Fruit fly (Drosophila melanogaster) whole organism, prepupa: ENCODE data around the gene Gr10b.

Source experiments
- CG10669 ChIP-seq: fragments of 200-800 bp; sonication (Bioruptor generic); optimal IDR thresholded peaks from 3 replicates; lab custom pipeline; 2018; ENCODE audit warnings: missing biosample characterization, mild to moderate bottlenecking, missing genetic modification characterization, moderate library complexity
- CG11294 ChIP-seq: fragments of 200-800 bp; sonication (Bioruptor generic); IDR thresholded peaks from 2 replicates; pipeline ENCODE4 v1.3.6; 2022; ENCODE audit warnings: missing biosample characterization, missing genetic modification characterization
- CG11762 ChIP-seq: fragments of 200-800 bp; sonication (Bioruptor generic); optimal IDR thresholded peaks from 3 replicates; lab custom pipeline; 2016; ENCODE audit warnings: missing biosample characterization, missing genetic modification characterization; ENCODE audit not compliant: insufficient read depth
- CG11902 ChIP-seq: fragments of 200-800 bp; sonication (Bioruptor generic); optimal IDR thresholded peaks from 3 replicates; lab custom pipeline; 2016; ENCODE audit warnings: missing biosample characterization, missing genetic modification characterization
- CG15336 ChIP-seq: fragments of 200-800 bp; sonication (Bioruptor generic); IDR thresholded peaks from 2 replicates; pipeline ENCODE4 v1.3.6; 2022; ENCODE audit warnings: missing biosample characterization, missing genetic modification characterization
- CG3032 ChIP-seq: fragments of 200-800 bp; optimal IDR thresholded peaks from 2 replicates; lab custom pipeline; 2019; ENCODE audit warnings: missing biosample characterization, mild to moderate bottlenecking, missing genetic modification characterization, moderate library complexity
- CG34406 ChIP-seq: fragments of 200-800 bp; sonication (Bioruptor generic); optimal IDR thresholded peaks from 3 replicates; lab custom pipeline; 2016; ENCODE audit warnings: missing biosample characterization, missing genetic modification characterization
- CG6163 ChIP-seq: fragments of 200-800 bp; sonication (Bioruptor generic); IDR thresholded peaks from 3 replicates; pipeline ENCODE4 v1.3.6; 2022; ENCODE audit warnings: missing biosample characterization, missing genetic modification characterization
- CG6792 ChIP-seq: fragments of 200-800 bp; sonication (Bioruptor generic); optimal IDR thresholded peaks from 3 replicates; lab custom pipeline; 2016; ENCODE audit warnings: missing biosample characterization, missing genetic modification characterization
- CG6854 ChIP-seq: fragments of 200-800 bp; sonication (Bioruptor generic); optimal IDR thresholded peaks from 2 replicates; lab custom pipeline; 2017; ENCODE audit warnings: missing biosample characterization, mild to moderate bottlenecking, missing genetic modification characterization
- CG8319 ChIP-seq: fragments of 200-800 bp; sonication (Bioruptor generic); optimal IDR thresholded peaks from 3 replicates; lab custom pipeline; 2016; ENCODE audit warnings: missing biosample characterization, missing genetic modification characterization
- CG8632 ChIP-seq: fragments of 200-800 bp; sonication (Bioruptor generic); optimal IDR thresholded peaks from 3 replicates; lab custom pipeline; 2016; ENCODE audit warnings: missing biosample characterization, missing genetic modification characterization
- CG9139 ChIP-seq: fragments of 200-800 bp; sonication (Bioruptor generic); optimal IDR thresholded peaks from 3 replicates; lab custom pipeline; 2017; ENCODE audit warnings: missing biosample characterization, mild to moderate bottlenecking, missing genetic modification characterization
- Eip75B ChIP-seq: fragments of 200-800 bp; sonication (Bioruptor generic); optimal IDR thresholded peaks from 3 replicates; lab custom pipeline; 2016; ENCODE audit warnings: missing biosample characterization, missing genetic modification characterization
- Eip78C ChIP-seq: fragments of 200-800 bp; sonication (Bioruptor generic); peaks from one replicate; lab custom pipeline; 2016; ENCODE audit warnings: missing biosample characterization, missing genetic modification characterization
- Eip93F ChIP-seq: fragments of 200-800 bp; sonication (Bioruptor generic); optimal IDR thresholded peaks from 2 replicates; lab custom pipeline; 2016; ENCODE audit warnings: missing biosample characterization, mild to moderate bottlenecking, missing genetic modification characterization
- Ets21C ChIP-seq: fragments of 200-800 bp; sonication (Bioruptor generic); optimal IDR thresholded peaks from 3 replicates; lab custom pipeline; 2016; ENCODE audit warnings: missing biosample characterization, missing genetic modification characterization
- Ets96B ChIP-seq: fragments of 200-800 bp; optimal IDR thresholded peaks from 2 replicates; lab custom pipeline; 2019; ENCODE audit warnings: missing biosample characterization, mild to moderate bottlenecking, missing genetic modification characterization, moderate library complexity
- Gug ChIP-seq: fragments of 200-800 bp; sonication (Bioruptor generic); IDR thresholded peaks from 2 replicates; pipeline ENCODE4 v1.3.6; 2022; ENCODE audit warnings: missing biosample characterization, missing genetic modification characterization
- Hr38 ChIP-seq: sonication (Bioruptor generic); optimal IDR thresholded peaks from 2 replicates; lab custom pipeline; 2016; ENCODE audit warnings: missing biosample characterization, missing genetic modification characterization
- Met ChIP-seq: fragments of 200-800 bp; sonication (Bioruptor generic); optimal IDR thresholded peaks from 3 replicates; lab custom pipeline; 2016; ENCODE audit warnings: missing biosample characterization, missing genetic modification characterization
- Smox ChIP-seq: fragments of 200-800 bp; sonication (Bioruptor generic); optimal IDR thresholded peaks from 3 replicates; lab custom pipeline; 2016; ENCODE audit warnings: missing biosample characterization, missing genetic modification characterization
- Sox102F ChIP-seq: fragments of 200-800 bp; sonication (Bioruptor generic); optimal IDR thresholded peaks from 2 replicates; lab custom pipeline; 2016; ENCODE audit warnings: missing biosample characterization, mild to moderate bottlenecking, missing genetic modification characterization
- Sox14 ChIP-seq: fragments of 200-800 bp; sonication (Bioruptor generic); optimal IDR thresholded peaks from 3 replicates; lab custom pipeline; 2016; ENCODE audit warnings: missing biosample characterization, missing genetic modification characterization
- Sox15 ChIP-seq: fragments of 200-800 bp; sonication (Bioruptor generic); optimal IDR thresholded peaks from 3 replicates; lab custom pipeline; 2016; ENCODE audit warnings: missing biosample characterization, missing genetic modification characterization
- achi ChIP-seq: fragments of 200-800 bp; sonication (Bioruptor generic); optimal IDR thresholded peaks from 3 replicates; lab custom pipeline; 2016; ENCODE audit warnings: missing biosample characterization, missing genetic modification characterization
- acj6 ChIP-seq: fragments of 200-800 bp; sonication (Bioruptor generic); optimal IDR thresholded peaks from 3 replicates; lab custom pipeline; 2016; ENCODE audit warnings: missing biosample characterization, missing genetic modification characterization
- dac ChIP-seq: fragments of 200-800 bp; sonication (Bioruptor generic); optimal IDR thresholded peaks from 2 replicates; lab custom pipeline; 2017; ENCODE audit warnings: missing biosample characterization, mild to moderate bottlenecking, missing genetic modification characterization
- dsx ChIP-seq: fragments of 200-800 bp; optimal IDR thresholded peaks from 3 replicates; lab custom pipeline; 2019; ENCODE audit warnings: missing biosample characterization, mild to moderate bottlenecking, missing genetic modification characterization, moderate library complexity; ENCODE audit not compliant: poor library complexity, severe bottlenecking
- eg ChIP-seq: fragments of 200-800 bp; sonication (Bioruptor generic); IDR thresholded peaks from 3 replicates; pipeline ENCODE4 v1.3.6; 2022; ENCODE audit warnings: missing biosample characterization, missing genetic modification characterization
- esn ChIP-seq: fragments of 200-800 bp; sonication (Bioruptor generic); optimal IDR thresholded peaks from 2 replicates; lab custom pipeline; 2016; ENCODE audit warnings: missing biosample characterization, mild to moderate bottlenecking, missing genetic modification characterization, moderate library complexity
- fkh ChIP-seq: fragments of 200-800 bp; sonication (Bioruptor generic); optimal IDR thresholded peaks from 3 replicates; lab custom pipeline; 2017; ENCODE audit warnings: missing biosample characterization, mild to moderate bottlenecking, missing genetic modification characterization, moderate library complexity
- pdm3 ChIP-seq: fragments of 200-800 bp; sonication (Bioruptor generic); optimal IDR thresholded peaks from 3 replicates; lab custom pipeline; 2016; ENCODE audit warnings: missing biosample characterization, missing genetic modification characterization
- salr ChIP-seq, 2 experiments: fragments of 200-800 bp; sonication (Bioruptor generic); optimal IDR thresholded peaks; 3 replicates each; lab custom pipeline; 2016 to 2018; ENCODE audit warnings: missing biosample characterization in 2 of 2, missing genetic modification characterization in 2 of 2, mild to moderate bottlenecking in 1 of 2
- spab ChIP-seq: fragments of 200-800 bp; sonication (Bioruptor generic); optimal IDR thresholded peaks from 2 replicates; lab custom pipeline; 2017; ENCODE audit warnings: missing biosample characterization, mild to moderate bottlenecking, missing genetic modification characterization, missing genetic modification reagents
- svp ChIP-seq: fragments of 200-800 bp; sonication (Bioruptor generic); peaks from one replicate; lab custom pipeline; 2016; ENCODE audit warnings: missing biosample characterization, missing genetic modification characterization
- topi ChIP-seq: fragments of 200-800 bp; sonication (Bioruptor generic); optimal IDR thresholded peaks from 3 replicates; lab custom pipeline; 2016; ENCODE audit warnings: missing biosample characterization, missing genetic modification characterization
- vri ChIP-seq: fragments of 200-800 bp; sonication (Bioruptor generic); optimal IDR thresholded peaks from 3 replicates; lab custom pipeline; 2016; ENCODE audit warnings: missing biosample characterization, mild to moderate bottlenecking, missing genetic modification characterization

Gr10b gene

DNA sequence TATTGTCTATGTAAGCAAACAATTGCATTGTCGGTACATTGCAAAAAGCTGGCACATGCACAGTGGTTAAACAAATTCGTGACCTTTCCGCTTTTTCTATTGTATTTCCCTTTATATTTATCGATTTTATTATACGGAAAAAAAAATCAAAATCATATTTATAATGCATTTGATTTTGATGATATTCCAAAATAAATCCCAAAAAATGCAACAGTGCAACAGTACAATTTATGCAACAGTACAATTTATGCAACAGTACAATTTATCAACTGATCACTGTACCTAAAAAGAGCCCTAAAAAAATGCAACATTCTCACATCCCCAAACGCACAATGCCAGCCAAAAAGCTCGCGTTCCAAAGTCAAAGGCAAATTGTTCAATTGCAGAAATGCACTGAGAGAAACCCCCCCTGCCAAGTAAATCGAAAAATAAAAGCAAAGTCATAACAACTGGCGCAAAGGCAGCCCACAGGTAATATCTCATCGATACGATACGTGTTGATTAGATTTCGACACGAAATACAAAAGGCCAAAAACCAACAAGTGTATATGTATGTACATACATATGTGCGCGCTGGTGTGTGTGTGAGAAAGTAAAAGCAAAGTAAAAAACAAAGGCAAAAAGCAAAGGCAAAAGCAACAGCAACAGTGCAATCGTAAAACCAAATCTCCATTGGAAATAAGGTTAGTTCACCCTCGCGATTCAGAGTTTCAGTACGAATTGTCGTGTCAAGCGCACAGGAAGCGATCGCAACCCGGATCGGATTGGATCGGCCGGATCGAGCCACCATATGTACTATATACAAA is 29.0 kb upstream of the Gr10b start, which contains the start of gene Sk1 (continued):
- TF ChIP-seq Eip93F (GFP tag; lab: Kevin White, UChicago) (no peak), acj6 (GFP tag; lab: Kevin White, UChicago) (peak; percentile 7), Eip78C (GFP tag; lab: Kevin White, UChicago) (peak; percentile 46), fkh (no peak), salr (GFP tag; optimal IDR thresholded peaks at IDR 0.05; lab: Kevin White, UChicago) (no peak), CG15336 (peak; percentile 35; the same call in 1 of the 2 replicates), vri (GFP tag; lab: Kevin White, UChicago) (peak; percentile 74), topi (GFP tag; lab: Kevin White, UChicago) (peak; percentile 33), CG10669 (no peak), dac (GFP tag; lab: Kevin White, UChicago) (no peak), Eip75B (GFP tag; lab: Kevin White, UChicago) (no peak), Ets21C (no peak), CG6163 (peak; percentile 55; the same call in 1 of the 3 replicates), CG11902 (GFP tag; lab: Kevin White, UChicago) (no peak), CG9139 (GFP tag; lab: Kevin White, UChicago) (no peak), CG3032 (tag; lab: Kevin White, UChicago) (no peak), eg (GFP tag; lab: Robert Waterston, UW) (no peak), Gug (GFP tag; lab: Robert Waterston, UW) (no peak), Sox15 (no peak), CG6854 (GFP tag; lab: Kevin White, UChicago) (no peak), CG8319 (no peak), dsx (no peak), CG11294 (GFP tag; lab: Robert Waterston, UW) (0 out of 2 replicates have a peak, but pooled peaks have one; percentile 21), pdm3 (GFP tag; lab: Kevin White, UChicago) (peak; percentile 12), Ets96B (tag; lab: Kevin White, UChicago) (no peak), Sox14 (GFP tag; lab: Kevin White, UChicago) (no peak)

DNA sequence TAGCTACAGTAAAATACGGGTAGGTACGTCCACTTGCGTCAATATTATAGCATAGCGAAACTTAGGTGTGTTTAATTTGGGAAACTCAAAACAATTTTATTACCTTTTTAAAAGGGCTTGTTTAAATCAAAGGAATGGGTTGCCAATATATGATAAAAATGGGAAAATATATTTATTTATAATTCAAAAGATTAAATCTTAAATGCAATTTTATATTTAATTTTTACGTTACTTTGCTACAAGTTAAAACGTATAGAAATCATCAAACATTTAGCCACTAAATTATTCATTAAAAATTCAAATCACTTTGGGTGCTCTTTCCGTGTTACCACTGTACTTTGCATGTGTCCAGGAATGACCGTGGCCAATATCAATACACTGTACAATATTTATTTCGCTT is 28.0 kb upstream of the Gr10b start:
- TF ChIP-seq CG6792 (GFP tag; lab: Kevin White, UChicago) (no peak), CG11294 (GFP tag; lab: Robert Waterston, UW) (no peak), CG8632 (GFP tag; lab: Kevin White, UChicago) (peak; percentile 44), CG8319 (no peak), Hr38 (no peak), fkh (no peak), Smox (GFP tag; lab: Kevin White, UChicago) (peak; percentile 9), spab (GFP tag; lab: Kevin White, UChicago) (no peak), CG11762 (no peak), topi (GFP tag; lab: Kevin White, UChicago) (no peak), Eip78C (GFP tag; lab: Kevin White, UChicago) (peak; percentile 71), achi (GFP tag; lab: Kevin White, UChicago) (no peak), acj6 (GFP tag; lab: Kevin White, UChicago) (peak; percentile 5), svp (GFP tag; lab: Kevin White, UChicago) (peak; percentile 50), esn (GFP tag; lab: Kevin White, UChicago) (peak; percentile 29), CG15336 (0 out of 2 replicates have a peak, but pooled peaks have one; percentile 15), Met (peak; percentile 33)

DNA sequence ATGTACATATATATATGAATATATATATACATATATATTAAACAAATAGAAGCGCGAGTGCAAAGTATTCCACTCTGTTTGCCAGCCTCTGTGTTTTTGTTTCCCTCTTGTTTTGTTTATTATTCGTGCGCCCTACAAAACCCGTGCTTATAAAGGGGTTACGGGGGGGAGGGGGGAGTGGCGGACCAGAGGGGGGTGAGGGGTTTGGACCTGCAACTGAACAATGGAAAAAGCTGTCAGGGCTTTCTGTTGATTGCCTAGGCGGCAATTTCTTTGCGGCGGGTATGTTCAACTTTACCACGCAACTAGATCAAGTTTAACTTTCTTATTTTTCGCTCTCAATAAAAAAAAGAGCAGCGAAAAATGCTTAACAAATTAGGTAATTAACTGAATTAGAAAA is 26.3 kb upstream of the Gr10b start:
- TF ChIP-seq Eip75B (GFP tag; lab: Kevin White, UChicago) (no peak), fkh (peak; percentile 85), CG8319 (no peak), topi (GFP tag; lab: Kevin White, UChicago) (no peak), Sox102F (GFP tag; lab: Kevin White, UChicago) (no peak), CG34406 (GFP tag; lab: Kevin White, UChicago) (no peak)
